Worm (Caenorhabditis elegans) whole organism, L4 larva: Measurements from ENCODE around the gene srh-172.

ENCODE experiments used
- ZK337.2 ChIP-seq: fragments of 200-800 bp; sonication (Bioruptor generic); IDR thresholded peaks from 2 replicates; pipeline ENCODE4 v1.3.6; 2022; ENCODE audit warnings: missing genetic modification reagents, missing genetic modification characterization, missing compliant biosample characterization
- egl-27 ChIP-seq: sonication (generic microtip); optimal IDR thresholded peaks from 3 replicates; lab custom pipeline; 2017; ENCODE audit warnings: missing biosample characterization, missing genetic modification reagents, missing genetic modification characterization
- mep-1 ChIP-seq: fragments of 150-350 bp; sonication (generic microtip); optimal IDR thresholded peaks from 3 replicates; lab custom pipeline; 2014; ENCODE audit warnings: missing biosample characterization, missing genetic modification characterization
- nhr-237 ChIP-seq: sonication (generic microtip); optimal IDR thresholded peaks from 2 replicates; lab custom pipeline; 2017; ENCODE audit warnings: missing biosample characterization, missing genetic modification characterization
- snpc-1.2 ChIP-seq: fragments of 200-800 bp; sonication (Bioruptor generic); IDR thresholded peaks from 2 replicates; pipeline ENCODE4 v1.3.6; 2022; ENCODE audit warnings: missing genetic modification reagents, missing genetic modification characterization, missing compliant biosample characterization
- tra-1 ChIP-seq: fragments of 200-800 bp; sonication (Bioruptor generic); IDR thresholded peaks from 2 replicates; pipeline ENCODE4 v1.3.6; 2022; ENCODE audit warnings: missing genetic modification reagents, missing genetic modification characterization, missing compliant biosample characterization

DNA sequence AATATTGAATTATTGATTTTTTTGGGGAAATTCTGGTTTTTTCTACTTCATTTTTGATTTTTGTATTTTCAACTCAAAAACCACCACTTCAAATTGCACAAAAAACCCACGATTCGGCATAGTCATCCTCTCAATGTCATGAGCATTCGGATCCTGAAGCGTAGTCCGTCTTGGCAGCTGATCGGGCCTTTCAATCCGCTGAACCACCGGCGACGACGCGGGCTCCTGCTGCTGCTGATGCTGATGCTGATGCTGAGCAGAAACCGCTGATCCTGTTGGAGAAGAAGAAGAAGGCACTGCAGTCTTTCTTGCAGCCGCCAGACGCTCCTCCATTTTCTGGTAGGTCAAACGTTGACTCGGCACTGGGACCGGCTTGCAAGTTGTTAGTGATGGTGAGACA lies 40.3 kb downstream of the srh-172 start:
- TF ChIP-seq mep-1 (tag; lab: Kevin White, UChicago) (no peak), tra-1 (GFP tag; lab: Robert Waterston, UW) (no peak), egl-27 (tag; lab: Kevin White, UChicago) (no peak), nhr-237 (tag; lab: Kevin White, UChicago) (no peak), snpc-1.2 (GFP tag; lab: Robert Waterston, UW) (no peak), ZK337.2 (no peak)
